Worm (Caenorhabditis elegans) whole organism, L1 larva: ENCODE measurements around the gene rps-4.

ENCODE experiments used
- C04F5.9 ChIP-seq: sonication (generic microtip); optimal IDR thresholded peaks from 2 replicates; lab custom pipeline; 2016; ENCODE audit warnings: missing genetic modification characterization, missing compliant biosample characterization
- C16A3.4 ChIP-seq: fragments of 150-350 bp; optimal IDR thresholded peaks from 2 replicates; lab custom pipeline; 2014; ENCODE audit warnings: missing biosample characterization, missing genetic modification characterization
- F16B12.6 ChIP-seq: fragments of 150-350 bp; optimal IDR thresholded peaks from 2 replicates; lab custom pipeline; 2014; ENCODE audit warnings: missing biosample characterization, missing genetic modification characterization
- aly-2 ChIP-seq: fragments of 150-350 bp; optimal IDR thresholded peaks from 2 replicates; lab custom pipeline; 2014; ENCODE audit warnings: missing biosample characterization, missing genetic modification characterization
- ama-1 ChIP-seq: fragments of 150-350 bp; optimal IDR thresholded peaks from 2 replicates; lab custom pipeline; 2014
- ceh-63 ChIP-seq: fragments of 200-800 bp; sonication (Bioruptor generic); optimal IDR thresholded peaks from 2 replicates; lab custom pipeline; 2018; ENCODE audit warnings: mild to moderate bottlenecking, missing genetic modification characterization, missing compliant biosample characterization
- ceh-8 ChIP-seq: fragments of 200-800 bp; sonication (Bioruptor generic); optimal IDR thresholded peaks from 2 replicates; lab custom pipeline; 2018; ENCODE audit warnings: mild to moderate bottlenecking, missing genetic modification characterization, moderate library complexity, missing compliant biosample characterization
- ceh-90 ChIP-seq: sonication (generic microtip); optimal IDR thresholded peaks from 2 replicates; lab custom pipeline; 2016; ENCODE audit warnings: missing genetic modification characterization, missing compliant biosample characterization
- ces-1 ChIP-seq: fragments of 150-350 bp; optimal IDR thresholded peaks from 2 replicates; lab custom pipeline; 2014; ENCODE audit warnings: missing biosample characterization, missing genetic modification reagents, missing genetic modification characterization
- dpl-1 ChIP-seq, 3 experiments: fragments of 150-350 bp in 2 of 3; sonication (generic microtip) in 1 of 3; optimal IDR thresholded peaks; 2 replicates each; lab custom pipeline; 2014 to 2017; ENCODE audit warnings: missing biosample characterization in 3 of 3, missing genetic modification characterization in 3 of 3, missing genetic modification reagents in 3 of 3
- dsc-1 ChIP-seq: sonication (generic microtip); optimal IDR thresholded peaks from 2 replicates; lab custom pipeline; 2016; ENCODE audit warnings: mild to moderate bottlenecking, missing genetic modification characterization, missing compliant biosample characterization
- efl-1 ChIP-seq, 4 experiments: fragments of 150-350 bp; optimal IDR thresholded peaks in 3 of 4; peaks in 1 of 4; 1 replicate in 1 of 4; 2 replicates in 3 of 4; lab custom pipeline; 2014; ENCODE audit warnings: missing biosample characterization in 2 of 4, missing genetic modification characterization in 2 of 4, missing genetic modification reagents in 2 of 4
- efl-3 ChIP-seq: fragments of 200-800 bp; sonication (Bioruptor generic); optimal IDR thresholded peaks from 2 replicates; lab custom pipeline; 2018; ENCODE audit warnings: mild to moderate bottlenecking, missing genetic modification characterization, missing compliant biosample characterization
- egl-27 ChIP-seq, 2 experiments: fragments of 150-350 bp in 1 of 2; sonication (generic microtip); optimal IDR thresholded peaks; 3 replicates each; lab custom pipeline; 2017 to 2018; ENCODE audit warnings: missing biosample characterization in 2 of 2, missing genetic modification characterization in 2 of 2, missing genetic modification reagents in 2 of 2
- elt-2 ChIP-seq: sonication (generic microtip); optimal IDR thresholded peaks from 2 replicates; lab custom pipeline; 2016; ENCODE audit warnings: missing genetic modification characterization, mild to moderate bottlenecking, inconsistent platforms, missing compliant biosample characterization, missing genetic modification reagents
- elt-3 ChIP-seq, 6 experiments: fragments of 150-350 bp in 1 of 6; sonication (generic microtip); optimal IDR thresholded peaks; 2 replicates each; lab custom pipeline; 2017 to 2018; ENCODE audit warnings: missing biosample characterization in 6 of 6, missing genetic modification characterization in 6 of 6, inconsistent platforms in 1 of 6
- fkh-10 ChIP-seq: sonication (generic microtip); optimal IDR thresholded peaks from 2 replicates; lab custom pipeline; 2017; ENCODE audit warnings: missing biosample characterization, missing genetic modification reagents, missing genetic modification characterization
- fkh-8 ChIP-seq: sonication (generic microtip); optimal IDR thresholded peaks from 2 replicates; lab custom pipeline; 2016; ENCODE audit warnings: mild to moderate bottlenecking, missing genetic modification characterization, missing compliant biosample characterization
- grh-1 ChIP-seq: fragments of 200-800 bp; sonication (Bioruptor generic); IDR thresholded peaks from 2 replicates; pipeline ENCODE4 v1.3.6; 2022; ENCODE audit warnings: missing genetic modification reagents, missing genetic modification characterization, missing compliant biosample characterization
- hpl-2 ChIP-seq: fragments of 150-350 bp; optimal IDR thresholded peaks from 2 replicates; lab custom pipeline; 2014; ENCODE audit warnings: missing biosample characterization, missing genetic modification reagents, missing genetic modification characterization
- jun-1 ChIP-seq: fragments of 150-350 bp; optimal IDR thresholded peaks from 2 replicates; lab custom pipeline; 2014; ENCODE audit warnings: missing biosample characterization, missing genetic modification reagents, missing genetic modification characterization
- lin-13 ChIP-seq: fragments of 150-350 bp; optimal IDR thresholded peaks from 2 replicates; lab custom pipeline; 2014; ENCODE audit warnings: missing biosample characterization, missing genetic modification reagents, missing genetic modification characterization
- lin-35 ChIP-seq, 2 experiments: fragments of 150-350 bp; optimal IDR thresholded peaks; 2 replicates each; lab custom pipeline; 2014; ENCODE audit warnings: missing biosample characterization in 2 of 2, missing genetic modification characterization in 2 of 2, missing genetic modification reagents in 2 of 2
- lin-39 ChIP-seq: fragments of 150-350 bp; optimal IDR thresholded peaks from 2 replicates; lab custom pipeline; 2014; ENCODE audit warnings: missing biosample characterization, missing genetic modification reagents, missing genetic modification characterization
- lir-3 ChIP-seq: sonication (generic microtip); optimal IDR thresholded peaks from 2 replicates; lab custom pipeline; 2016; ENCODE audit warnings: mild to moderate bottlenecking, missing genetic modification characterization, moderate library complexity, missing compliant biosample characterization; ENCODE audit not compliant: poor library complexity
- lsy-2 ChIP-seq, 2 experiments: fragments of 150-350 bp; optimal IDR thresholded peaks; 2 replicates each; lab custom pipeline; 2014; ENCODE audit warnings: missing biosample characterization in 2 of 2, missing genetic modification characterization in 2 of 2
- mab-9 ChIP-seq: fragments of 200-800 bp; sonication (Bioruptor generic); IDR thresholded peaks from 2 replicates; pipeline ENCODE4 v1.3.6; 2022; ENCODE audit warnings: missing genetic modification reagents, missing genetic modification characterization, missing compliant biosample characterization
- mdl-1 ChIP-seq, 2 experiments: fragments of 150-350 bp; optimal IDR thresholded peaks; 2 replicates each; lab custom pipeline; 2014 to 2017; ENCODE audit warnings: missing biosample characterization in 2 of 2, missing genetic modification characterization in 2 of 2, inconsistent platforms in 1 of 2
- mep-1 ChIP-seq: fragments of 150-350 bp; optimal IDR thresholded peaks from 2 replicates; lab custom pipeline; 2014; ENCODE audit warnings: missing biosample characterization, missing genetic modification characterization
- nhr-12 ChIP-seq: sonication (generic microtip); optimal IDR thresholded peaks from 2 replicates; lab custom pipeline; 2017; ENCODE audit warnings: missing biosample characterization, missing genetic modification characterization
- nhr-19 ChIP-seq: fragments of 200-800 bp; sonication (Bioruptor generic); conservative IDR thresholded peaks from 2 replicates; pipeline ENCODE4 v1.3.6; 2022; ENCODE audit warnings: missing genetic modification characterization, missing compliant biosample characterization
- nhr-28 ChIP-seq: fragments of 150-350 bp; optimal IDR thresholded peaks from 2 replicates; lab custom pipeline; 2014; ENCODE audit warnings: missing biosample characterization, missing genetic modification characterization
- nhr-47 ChIP-seq: sonication (generic microtip); optimal IDR thresholded peaks from 2 replicates; lab custom pipeline; 2016; ENCODE audit warnings: mild to moderate bottlenecking, missing genetic modification characterization, moderate library complexity, missing compliant biosample characterization
- nhr-71 ChIP-seq: sonication (generic microtip); optimal IDR thresholded peaks from 2 replicates; lab custom pipeline; 2016; ENCODE audit warnings: mild to moderate bottlenecking, missing genetic modification characterization, moderate library complexity, missing compliant biosample characterization
- nhr-77 ChIP-seq: fragments of 150-350 bp; optimal IDR thresholded peaks from 2 replicates; lab custom pipeline; 2014; ENCODE audit warnings: missing biosample characterization, missing genetic modification characterization
- nhr-84 ChIP-seq: sonication (generic microtip); optimal IDR thresholded peaks from 2 replicates; lab custom pipeline; 2017; ENCODE audit warnings: missing biosample characterization, missing genetic modification characterization
- nhr-90 ChIP-seq: sonication (generic microtip); optimal IDR thresholded peaks from 2 replicates; lab custom pipeline; 2016; ENCODE audit warnings: mild to moderate bottlenecking, missing genetic modification characterization, missing compliant biosample characterization; ENCODE audit not compliant: poor library complexity
- pqm-1 ChIP-seq: sonication (generic microtip); optimal IDR thresholded peaks from 3 replicates; lab custom pipeline; 2017; ENCODE audit warnings: missing biosample characterization, missing genetic modification characterization
- skn-1 ChIP-seq: fragments of 150-350 bp; optimal IDR thresholded peaks from 2 replicates; lab custom pipeline; 2014; ENCODE audit warnings: missing biosample characterization, missing genetic modification characterization
- snpc-4 ChIP-seq: fragments of 150-350 bp; optimal IDR thresholded peaks from 2 replicates; lab custom pipeline; 2014; ENCODE audit warnings: missing biosample characterization, missing genetic modification characterization
- snu-23 ChIP-seq: sonication (generic microtip); optimal IDR thresholded peaks from 2 replicates; lab custom pipeline; 2016; ENCODE audit warnings: missing genetic modification characterization, missing compliant biosample characterization
- sox-4 ChIP-seq: sonication (generic microtip); optimal IDR thresholded peaks from 2 replicates; lab custom pipeline; 2016; ENCODE audit warnings: missing genetic modification characterization, missing compliant biosample characterization
- sptf-1 ChIP-seq: fragments of 150-350 bp; optimal IDR thresholded peaks from 2 replicates; lab custom pipeline; 2014; ENCODE audit warnings: missing biosample characterization, missing genetic modification characterization
- swsn-7 ChIP-seq: sonication (generic microtip); optimal IDR thresholded peaks from 2 replicates; lab custom pipeline; 2016; ENCODE audit warnings: missing genetic modification characterization, missing compliant biosample characterization
- tbx-2 ChIP-seq: sonication (generic microtip); optimal IDR thresholded peaks from 2 replicates; lab custom pipeline; 2016; ENCODE audit warnings: missing genetic modification characterization, missing compliant biosample characterization
- tlp-1 ChIP-seq: fragments of 150-350 bp; optimal IDR thresholded peaks from 2 replicates; lab custom pipeline; 2014; ENCODE audit warnings: missing biosample characterization, missing genetic modification characterization
- unc-130 ChIP-seq: fragments of 150-350 bp; optimal IDR thresholded peaks from 2 replicates; lab custom pipeline; 2017; ENCODE audit warnings: missing biosample characterization, missing genetic modification characterization, inconsistent platforms
- unc-62 ChIP-seq: fragments of 150-350 bp; optimal IDR thresholded peaks from 2 replicates; lab custom pipeline; 2014; ENCODE audit warnings: missing biosample characterization, missing genetic modification reagents, missing genetic modification characterization
- unc-86 ChIP-seq: sonication (generic microtip); optimal IDR thresholded peaks from 2 replicates; lab custom pipeline; 2016; ENCODE audit warnings: missing genetic modification characterization, missing compliant biosample characterization
- vab-15 ChIP-seq: sonication (generic microtip); optimal IDR thresholded peaks from 2 replicates; lab custom pipeline; 2017; ENCODE audit warnings: missing genotype, mild to moderate bottlenecking, missing genetic modification characterization, missing compliant biosample characterization
- xbp-1 ChIP-seq: sonication (generic microtip); optimal IDR thresholded peaks from 2 replicates; lab custom pipeline; 2016; ENCODE audit warnings: missing genetic modification characterization, missing compliant biosample characterization
- ztf-11 ChIP-seq, 2 experiments: sonication (generic microtip); optimal IDR thresholded peaks; 2 replicates each; lab custom pipeline; 2016 to 2017; ENCODE audit warnings: missing genetic modification characterization in 2 of 2, missing biosample characterization in 1 of 2, missing compliant biosample characterization in 1 of 2

Gene rps-4

ce11 chrIV:7084632-7085160, at the start of gene rps-4:
rps-4 (minus strand) TSS chrIV:7084682.
- TF ChIP-seq ama-1 (lab: Kevin White, UChicago) (peak; percentile 19), pqm-1 (tag; lab: Kevin White, UChicago) (no peak), snu-23 (GFP tag; lab: Kevin White, UChicago) (peak; percentile 95), tlp-1 (no peak), lin-35 (GFP tag; optimal IDR thresholded peaks at IDR 0.05; lab: Kevin White, UChicago) (peak; percentile 91 to 93), dsc-1 (tag; lab: Kevin White, UChicago) (peak; percentile 80), ztf-11 (tag; optimal IDR thresholded peaks at IDR 0.05; lab: Kevin White, UChicago) (peak in 1 of 2 experiments; percentile 74), elt-3 (tag; optimal IDR thresholded peaks at IDR 0.05; lab: Kevin White, UChicago) (peak in 3 of 6 experiments; percentile 24 to 95 (median 72)), swsn-7 (tag; lab: Kevin White, UChicago) (peak; percentile 91), aly-2 (tag; lab: Kevin White, UChicago) (peak; percentile 23), nhr-71 (peak; percentile 95), C16A3.4 (peak; percentile 95), nhr-12 (tag; lab: Kevin White, UChicago) (no peak), fkh-8 (peak; percentile 90), nhr-77 (tag; lab: Kevin White, UChicago) (peak; percentile 86), egl-27 (tag; optimal IDR thresholded peaks at IDR 0.05; lab: Kevin White, UChicago) (no peak), skn-1 (tag; lab: Kevin White, UChicago) (peak; percentile 92), mep-1 (tag; lab: Kevin White, UChicago) (peak; percentile 96), vab-15 (tag; lab: Kevin White, UChicago) (no peak), unc-86 (tag; lab: Kevin White, UChicago) (peak; percentile 83), efl-3 (GFP tag; lab: Kevin White, UChicago) (no peak), nhr-47 (tag; lab: Kevin White, UChicago) (peak; percentile 92), unc-130 (tag; lab: Kevin White, UChicago) (peak; percentile 81), ceh-90 (peak; percentile 58), lsy-2 (tag; optimal IDR thresholded peaks at IDR 0.05; lab: Kevin White, UChicago) (peak; percentile 91 to 95), nhr-90 (tag; lab: Kevin White, UChicago) (peak; percentile 89), lin-13 (GFP tag; lab: Kevin White, UChicago) (peak; percentile 86), ceh-8 (peak; percentile 74), F16B12.6 (tag; lab: Kevin White, UChicago) (peak; percentile 65), dpl-1 (GFP tag; optimal IDR thresholded peaks at IDR 0.05; lab: Kevin White, UChicago) (peak; percentile 82 to 87 (median 83)), xbp-1 (peak; percentile 92), nhr-28 (tag; lab: Kevin White, UChicago) (no peak), mab-9 (no peak), lin-39 (tag; lab: Kevin White, UChicago) (peak; percentile 59), nhr-19 (peak; percentile 94), lir-3 (peak; percentile 74), mdl-1 (tag; optimal IDR thresholded peaks at IDR 0.05; lab: Kevin White, UChicago) (peak in 1 of 2 experiments; percentile 73), sptf-1 (no peak), unc-62 (GFP tag; lab: Kevin White, UChicago) (no peak), fkh-10 (GFP tag; lab: Kevin White, UChicago) (peak; percentile 66), nhr-84 (no peak), C04F5.9 (tag; lab: Kevin White, UChicago) (peak; percentile 62), snpc-4 (tag; lab: Kevin White, UChicago) (peak; percentile 81), tbx-2 (tag; lab: Kevin White, UChicago) (peak; percentile 92), sox-4 (tag; lab: Kevin White, UChicago) (peak; percentile 70), elt-2 (tag; lab: Kevin White, UChicago) (peak; percentile 75), ces-1 (GFP tag; lab: Kevin White, UChicago) (no peak), ceh-63 (GFP tag; lab: Kevin White, UChicago) (no peak), jun-1 (peak; percentile 75), hpl-2 (peak; percentile 85), grh-1 (GFP tag; lab: Robert Waterston, UW) (peak; percentile 80), efl-1 (optimal IDR thresholded peaks at IDR 0.05; lab: Kevin White, UChicago) (peak; percentile 88 to 91), efl-1 (GFP tag; optimal IDR thresholded peaks at IDR 0.05 in 1 of 2; lab: Kevin White, UChicago) (peak; percentile 83 to 97)
